Worm (Caenorhabditis elegans) whole organism, L1 larva: ENCODE results near the gene F44G4.1.

Experiments used
- fos-1 ChIP-seq: fragments of 150-350 bp; optimal IDR thresholded peaks from 2 replicates; lab custom pipeline; 2014; ENCODE audit warnings: missing biosample characterization, missing genetic modification characterization
- jun-1 ChIP-seq: fragments of 150-350 bp; optimal IDR thresholded peaks from 2 replicates; lab custom pipeline; 2014; ENCODE audit warnings: missing biosample characterization, missing genetic modification reagents, missing genetic modification characterization
- nhr-28 ChIP-seq: fragments of 150-350 bp; optimal IDR thresholded peaks from 2 replicates; lab custom pipeline; 2014; ENCODE audit warnings: missing biosample characterization, missing genetic modification characterization
- sptf-1 ChIP-seq: fragments of 150-350 bp; optimal IDR thresholded peaks from 2 replicates; lab custom pipeline; 2014; ENCODE audit warnings: missing biosample characterization, missing genetic modification characterization
- unc-30 ChIP-seq: sonication (generic microtip); optimal IDR thresholded peaks from 2 replicates; lab custom pipeline; 2017; ENCODE audit warnings: missing biosample characterization, missing genetic modification characterization

DNA sequence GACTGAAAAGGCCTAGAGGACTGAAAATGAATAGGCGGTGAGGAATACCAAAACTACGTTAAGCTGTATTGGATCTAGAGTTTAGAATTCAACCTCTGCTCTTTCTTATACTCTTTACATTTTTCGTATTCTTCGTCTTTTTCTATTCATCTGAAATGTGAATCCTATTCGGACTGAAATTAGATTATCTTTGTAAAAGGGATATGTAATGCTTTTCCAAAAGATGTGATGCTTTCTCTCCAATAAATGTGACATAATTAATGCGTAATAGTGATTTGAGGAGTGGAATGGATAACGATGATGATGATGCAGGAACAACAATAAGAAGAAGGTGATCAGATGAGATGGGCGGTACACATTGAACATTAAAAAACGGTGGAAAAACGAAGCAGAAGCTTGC is 45.8 kb upstream of the F44G4.1 start:
- TF ChIP-seq fos-1 (tag; lab: Kevin White, UChicago) = no peak
- no peak for TF ChIP-seq nhr-28 (tag; lab: Kevin White, UChicago)
- TF ChIP-seq sptf-1 (tag; lab: Kevin White, UChicago) = no peak
- TF ChIP-seq unc-30 = no peak
- TF ChIP-seq jun-1 (tag; lab: Kevin White, UChicago) = no peak
